Fruit fly (Drosophila melanogaster) whole organism, embryonic: ENCODE data around the gene CG9550.

Experiments used
- CG13624 ChIP-seq: fragments of 200-800 bp; sonication (Bioruptor generic); optimal IDR thresholded peaks from 2 replicates; lab custom pipeline; 2016; ENCODE audit warnings: missing biosample characterization, missing genetic modification characterization
- CG13775 ChIP-seq: fragments of 200-800 bp; sonication (Bioruptor generic); optimal IDR thresholded peaks from 3 replicates; lab custom pipeline; 2017; ENCODE audit warnings: missing biosample characterization, mild to moderate bottlenecking, missing genetic modification characterization
- CG16779 ChIP-seq: fragments of 200-800 bp; sonication (Bioruptor generic); IDR thresholded peaks from 2 replicates; pipeline ENCODE4 v1.3.6; 2022; ENCODE audit warnings: missing biosample characterization, missing genetic modification characterization
- CG2129 ChIP-seq: fragments of 200-800 bp; sonication (Bioruptor generic); IDR thresholded peaks from 2 replicates; pipeline ENCODE4 v1.3.6; 2022; ENCODE audit warnings: missing biosample characterization, missing genetic modification characterization; ENCODE audit not compliant: partially characterized antibody
- CG7745 ChIP-seq: fragments of 200-800 bp; sonication (Bioruptor generic); optimal IDR thresholded peaks from 2 replicates; lab custom pipeline; 2018; ENCODE audit warnings: missing biosample characterization, mild to moderate bottlenecking, missing genetic modification characterization, moderate library complexity
- Fer1 ChIP-seq: fragments of 200-800 bp; sonication (Bioruptor generic); optimal IDR thresholded peaks from 2 replicates; lab custom pipeline; 2017; ENCODE audit warnings: missing biosample characterization, mild to moderate bottlenecking, missing genetic modification characterization
- Neu2 ChIP-seq: fragments of 200-800 bp; sonication (Bioruptor generic); optimal IDR thresholded peaks from 3 replicates; lab custom pipeline; 2016; ENCODE audit warnings: missing biosample characterization, missing genetic modification characterization, borderline replicate concordance
- Opbp ChIP-seq: fragments of 200-800 bp; sonication (Bioruptor generic); IDR thresholded peaks from 3 replicates; pipeline ENCODE4 v1.3.6; 2022; ENCODE audit warnings: missing biosample characterization, missing genetic modification characterization; ENCODE audit not compliant: partially characterized antibody
- amos ChIP-seq: fragments of 200-800 bp; sonication (Bioruptor generic); IDR thresholded peaks from 2 replicates; pipeline ENCODE4 v1.3.6; 2022; ENCODE audit warnings: missing biosample characterization, missing genetic modification characterization; ENCODE audit not compliant: partially characterized antibody
- dan ChIP-seq: fragments of 200-800 bp; sonication (Bioruptor generic); IDR thresholded peaks from 2 replicates; pipeline ENCODE4 v1.3.6; 2022; ENCODE audit warnings: missing biosample characterization, missing genetic modification characterization
- nmo ChIP-seq: fragments of 200-800 bp; sonication (Bioruptor generic); optimal IDR thresholded peaks from 2 replicates; lab custom pipeline; 2018; ENCODE audit warnings: missing biosample characterization, mild to moderate bottlenecking, missing genetic modification characterization, moderate library complexity
- p53 ChIP-seq: fragments of 200-800 bp; sonication (Bioruptor generic); optimal IDR thresholded peaks from 2 replicates; lab custom pipeline; 2016; ENCODE audit warnings: missing biosample characterization, missing genetic modification characterization
- pfk ChIP-seq: fragments of 200-800 bp; sonication (Bioruptor generic); optimal IDR thresholded peaks from 2 replicates; lab custom pipeline; 2018; ENCODE audit warnings: missing biosample characterization, mild to moderate bottlenecking, missing genetic modification characterization, moderate library complexity
- zf30C ChIP-seq: fragments of 200-800 bp; sonication (Bioruptor generic); optimal IDR thresholded peaks from 3 replicates; lab custom pipeline; 2018; ENCODE audit warnings: missing biosample characterization, mild to moderate bottlenecking, missing genetic modification characterization

DNA sequence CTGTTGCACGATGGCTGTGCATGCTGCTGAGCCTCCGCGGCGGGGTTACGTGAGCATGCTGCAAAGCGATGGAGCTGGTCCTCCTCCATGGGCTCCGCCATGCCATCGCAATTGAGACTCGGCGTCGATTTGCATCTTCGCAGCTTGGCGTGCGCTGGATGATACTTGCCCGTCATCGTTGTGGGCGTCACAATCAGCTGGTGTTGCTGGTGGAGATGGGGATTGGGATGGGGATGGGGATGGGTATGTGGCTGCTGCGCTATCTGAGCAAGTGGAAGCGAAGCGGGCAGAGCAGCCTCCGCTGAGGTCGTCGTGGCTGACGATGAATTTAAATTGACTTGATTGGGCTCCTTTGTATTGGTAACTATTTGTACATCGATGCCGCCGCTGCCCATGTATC lies 33.5 kb upstream of the CG9550 start:
- TF ChIP-seq dan (no peak), pfk (no peak), amos (GFP tag; lab: Robert Waterston, UW) (no peak), nmo (GFP tag; lab: Kevin White, UChicago) (no peak), CG13624 (GFP tag; lab: Kevin White, UChicago) (no peak), zf30C (GFP tag; lab: Kevin White, UChicago) (no peak), Fer1 (no peak), CG2129 (no peak), Opbp (GFP tag; lab: Robert Waterston, UW) (no peak), p53 (GFP tag; lab: Kevin White, UChicago) (no peak), Neu2 (GFP tag; lab: Kevin White, UChicago) (no peak), CG7745 (tag; lab: Kevin White, UChicago) (no peak), CG16779 (no peak), CG13775 (GFP tag; lab: Kevin White, UChicago) (no peak)
